Fruit fly (Drosophila melanogaster): ENCODE measurements around the gene CG11593.

dm6 chr3L:4031762-4032161, 8.5 kb downstream of the CG11593 start, which contains the start of the genes Gr64d and Gr64e:
- TF ChIP-seq Sin3A (optimal IDR thresholded peaks at IDR 0.05) = no peak
- TF ChIP-seq h (optimal IDR thresholded peaks at IDR 0.05) = no peak
- no peak for TF ChIP-seq psq (optimal IDR thresholded peaks at IDR 0.05)
